Fruit fly (Drosophila melanogaster) whole organism, embryonic: ENCODE results near the gene CG43273.

Source experiments
- Atf-2 ChIP-seq: fragments of 200-800 bp; sonication (Bioruptor generic); optimal IDR thresholded peaks from 2 replicates; lab custom pipeline; 2016; ENCODE audit warnings: missing biosample characterization, missing genetic modification characterization
- Atf6 ChIP-seq: fragments of 200-800 bp; sonication (Bioruptor generic); IDR thresholded peaks from 2 replicates; pipeline ENCODE4 v1.3.6; 2022; ENCODE audit warnings: missing biosample characterization, missing genetic modification characterization
- Awh ChIP-seq: fragments of 200-800 bp; sonication (Bioruptor generic); IDR thresholded peaks from 2 replicates; pipeline ENCODE4, ENCODE4 v1.3.6; 2022; ENCODE audit warnings: missing biosample characterization, missing genetic modification characterization
- CG11085 ChIP-seq: fragments of 200-800 bp; sonication (Bioruptor generic); IDR thresholded peaks from 2 replicates; pipeline ENCODE4 v1.3.6; 2022; ENCODE audit warnings: missing biosample characterization, missing genetic modification characterization
- CG11504 ChIP-seq: fragments of 200-800 bp; sonication (Bioruptor generic); optimal IDR thresholded peaks from 3 replicates; lab custom pipeline; 2019; ENCODE audit warnings: missing biosample characterization, mild to moderate bottlenecking, missing genetic modification characterization, moderate library complexity
- CG12219 ChIP-seq: fragments of 200-800 bp; sonication (Bioruptor generic); optimal IDR thresholded peaks from 3 replicates; lab custom pipeline; 2018; ENCODE audit warnings: missing biosample characterization, mild to moderate bottlenecking, missing genetic modification characterization
- CG12299 ChIP-seq: fragments of 200-800 bp; sonication (Bioruptor generic); optimal IDR thresholded peaks from 2 replicates; lab custom pipeline; 2018; ENCODE audit warnings: missing biosample characterization, mild to moderate bottlenecking, missing genetic modification characterization
- CG1233 ChIP-seq: fragments of 200-800 bp; sonication (Bioruptor generic); optimal IDR thresholded peaks from 4 replicates; lab custom pipeline; 2018; ENCODE audit warnings: missing biosample characterization, mild to moderate bottlenecking, missing genetic modification characterization
- CG13287 ChIP-seq: fragments of 200-800 bp; sonication (Bioruptor generic); IDR thresholded peaks from 2 replicates; pipeline ENCODE4 v1.3.6; 2022; ENCODE audit warnings: missing biosample characterization, missing genetic modification characterization; ENCODE audit not compliant: partially characterized antibody
- CG17328 ChIP-seq: fragments of 200-800 bp; sonication (Bioruptor generic); IDR thresholded peaks from 2 replicates; pipeline ENCODE4 v1.3.6; 2022; ENCODE audit warnings: missing biosample characterization, missing genetic modification characterization
- CG17912 ChIP-seq: fragments of 200-800 bp; sonication (Bioruptor generic); optimal IDR thresholded peaks from 2 replicates; lab custom pipeline; 2018; ENCODE audit warnings: missing biosample characterization, mild to moderate bottlenecking, missing genetic modification characterization
- CG5953 ChIP-seq: fragments of 200-800 bp; sonication (Bioruptor generic); IDR thresholded peaks from 2 replicates; pipeline ENCODE4 v1.3.6; 2022; ENCODE audit warnings: missing biosample characterization, missing genetic modification characterization
- CG6689 ChIP-seq: fragments of 200-800 bp; sonication (Bioruptor generic); IDR thresholded peaks from 2 replicates; pipeline ENCODE4 v1.3.6; 2022; ENCODE audit warnings: missing biosample characterization, missing genetic modification characterization
- CG8765 ChIP-seq: fragments of 200-800 bp; sonication (Bioruptor generic); IDR thresholded peaks from 2 replicates; pipeline ENCODE4 v1.3.6; 2022; ENCODE audit warnings: missing biosample characterization, missing genetic modification characterization
- CG9727 ChIP-seq: fragments of 200-800 bp; sonication (Bioruptor generic); optimal IDR thresholded peaks from 3 replicates; lab custom pipeline; 2017; ENCODE audit warnings: missing biosample characterization, mild to moderate bottlenecking, missing genetic modification characterization
- CG9797 ChIP-seq: fragments of 200-800 bp; sonication (Bioruptor generic); optimal IDR thresholded peaks from 3 replicates; lab custom pipeline; 2018; ENCODE audit warnings: missing biosample characterization, mild to moderate bottlenecking, missing genetic modification characterization
- CG9932 ChIP-seq: fragments of 200-800 bp; sonication (Bioruptor generic); IDR thresholded peaks from 2 replicates; pipeline ENCODE4 v1.3.6; 2022; ENCODE audit warnings: missing biosample characterization, missing genetic modification characterization
- Camta ChIP-seq: fragments of 200-800 bp; sonication (Bioruptor generic); optimal IDR thresholded peaks from 2 replicates; lab custom pipeline; 2016; ENCODE audit warnings: missing biosample characterization, missing genetic modification characterization
- CoRest ChIP-seq: fragments of 200-800 bp; sonication (Bioruptor generic); optimal IDR thresholded peaks from 3 replicates; lab custom pipeline; 2018; ENCODE audit warnings: missing biosample characterization, mild to moderate bottlenecking, missing genetic modification characterization, moderate library complexity
- Dip2 ChIP-seq: fragments of 200-800 bp; sonication (Bioruptor generic); IDR thresholded peaks from 2 replicates; pipeline ENCODE4 v1.3.6; 2022; ENCODE audit warnings: missing biosample characterization, missing genetic modification characterization
- Fer2 ChIP-seq: fragments of 200-800 bp; sonication (Bioruptor generic); optimal IDR thresholded peaks from 2 replicates; lab custom pipeline; 2018; ENCODE audit warnings: missing biosample characterization, mild to moderate bottlenecking, missing genetic modification characterization, moderate library complexity
- GATAe ChIP-seq: fragments of 200-800 bp; sonication (Bioruptor generic); conservative IDR thresholded peaks from 2 replicates; pipeline ENCODE4 v1.3.6; 2022; ENCODE audit warnings: missing biosample characterization, missing genetic modification characterization
- HmgD ChIP-seq: fragments of 200-800 bp; sonication (Bioruptor generic); optimal IDR thresholded peaks from 3 replicates; lab custom pipeline; 2016; ENCODE audit warnings: missing biosample characterization, missing genetic modification characterization
- Lim3 ChIP-seq: fragments of 200-800 bp; sonication (Bioruptor generic); IDR thresholded peaks from 2 replicates; pipeline ENCODE4 v1.3.6; 2022; ENCODE audit warnings: missing biosample characterization, missing genetic modification characterization
- MBD-R2 ChIP-seq: fragments of 200-800 bp; sonication (Bioruptor generic); IDR thresholded peaks from 2 replicates; pipeline ENCODE4 v1.3.6; 2022; ENCODE audit warnings: missing biosample characterization, missing genetic modification characterization
- Ptx1 ChIP-seq: fragments of 200-800 bp; sonication (Bioruptor generic); IDR thresholded peaks from 2 replicates; pipeline ENCODE4 v1.3.6; 2022; ENCODE audit warnings: missing biosample characterization, missing genetic modification characterization
- Ravus ChIP-seq: fragments of 200-800 bp; sonication (Bioruptor generic); IDR thresholded peaks from 2 replicates; pipeline ENCODE4 v1.3.6; 2022; ENCODE audit warnings: missing biosample characterization, missing genetic modification characterization
- abd-A ChIP-seq: fragments of 200-800 bp; sonication (Bioruptor generic); optimal IDR thresholded peaks from 3 replicates; lab custom pipeline; 2019; ENCODE audit warnings: missing biosample characterization, mild to moderate bottlenecking, missing genetic modification characterization, moderate library complexity
- bigmax ChIP-seq: fragments of 200-800 bp; sonication (Bioruptor generic); optimal IDR thresholded peaks from 2 replicates; lab custom pipeline; 2018; ENCODE audit warnings: missing biosample characterization, mild to moderate bottlenecking, missing genetic modification characterization
- btn ChIP-seq: fragments of 200-800 bp; sonication (Bioruptor generic); optimal IDR thresholded peaks from 2 replicates; lab custom pipeline; 2016; ENCODE audit warnings: missing biosample characterization, missing genetic modification characterization
- cas ChIP-seq: fragments of 200-800 bp; sonication (Bioruptor generic); IDR thresholded peaks from 2 replicates; pipeline ENCODE4 v1.3.6; 2022; ENCODE audit warnings: missing biosample characterization, missing genetic modification characterization
- corto ChIP-seq: fragments of 200-800 bp; sonication (Bioruptor generic); optimal IDR thresholded peaks from 2 replicates; lab custom pipeline; 2016; ENCODE audit warnings: missing biosample characterization, mild to moderate bottlenecking, missing genetic modification characterization, moderate library complexity
- da ChIP-seq: fragments of 200-800 bp; sonication (Bioruptor generic); optimal IDR thresholded peaks from 2 replicates; lab custom pipeline; 2016; ENCODE audit warnings: missing biosample characterization, missing genetic modification characterization
- emc ChIP-seq: fragments of 200-800 bp; sonication (Bioruptor generic); optimal IDR thresholded peaks from 2 replicates; lab custom pipeline; 2016; ENCODE audit warnings: missing biosample characterization, missing genetic modification characterization
- eyg ChIP-seq: fragments of 200-800 bp; sonication (Bioruptor generic); optimal IDR thresholded peaks from 3 replicates; lab custom pipeline; 2016; ENCODE audit warnings: missing biosample characterization, missing genetic modification characterization
- fu2 ChIP-seq: fragments of 200-800 bp; sonication (Bioruptor generic); optimal IDR thresholded peaks from 2 replicates; lab custom pipeline; 2016; ENCODE audit warnings: missing biosample characterization, missing genetic modification characterization
- hb ChIP-seq: fragments of 200-800 bp; sonication (Bioruptor generic); IDR thresholded peaks from 3 replicates; pipeline ENCODE4 v1.3.6; 2022; ENCODE audit warnings: missing biosample characterization, missing genetic modification characterization; ENCODE audit not compliant: partially characterized antibody
- hkb ChIP-seq, 2 experiments: fragments of 200-800 bp in 1 of 2; fragments of >200 bp in 1 of 2; sonication (Bioruptor generic) in 1 of 2; IDR thresholded peaks in 1 of 2; optimal IDR thresholded peaks in 1 of 2; 2 replicates each; pipeline versions ENCODE4 v1.3.6 to Lab custom; 2017 to 2022; ENCODE audit warnings: missing biosample characterization in 1 of 2, missing genetic modification characterization in 1 of 2
- inv ChIP-seq: fragments of 200-800 bp; sonication (Bioruptor generic); IDR thresholded peaks from 2 replicates; pipeline ENCODE4 v1.3.6; 2022; ENCODE audit warnings: missing biosample characterization, missing genetic modification characterization; ENCODE audit not compliant: partially characterized antibody
- lilli ChIP-seq: fragments of 200-800 bp; sonication (Bioruptor generic); optimal IDR thresholded peaks from 3 replicates; lab custom pipeline; 2016; ENCODE audit warnings: missing biosample characterization, missing genetic modification characterization
- pan ChIP-seq, 4 experiments: fragments of >200 bp in 3 of 4; fragments of 200-800 bp in 1 of 4; sonication (Bioruptor generic) in 1 of 4; optimal IDR thresholded peaks in 3 of 4; IDR thresholded peaks in 1 of 4; 2 replicates each; pipeline versions ENCODE4 v1.3.6 to Lab custom; 2017 to 2022; ENCODE audit warnings: missing biosample characterization in 2 of 4, missing genetic modification characterization in 2 of 4, mixed read lengths in 1 of 4
- ranshi ChIP-seq: fragments of 200-800 bp; sonication (Bioruptor generic); IDR thresholded peaks from 2 replicates; pipeline ENCODE4 v1.3.6; 2022; ENCODE audit warnings: missing biosample characterization, missing genetic modification characterization
- run ChIP-seq: fragments of 200-800 bp; sonication (Bioruptor generic); optimal IDR thresholded peaks from 3 replicates; lab custom pipeline; 2018; ENCODE audit warnings: missing biosample characterization, mild to moderate bottlenecking, missing genetic modification characterization
- sim ChIP-seq: fragments of 200-800 bp; sonication (Bioruptor generic); IDR thresholded peaks from 2 replicates; pipeline ENCODE4 v1.3.6; 2022; ENCODE audit warnings: missing biosample characterization, missing genetic modification characterization
- slp2 ChIP-seq: fragments of 200-800 bp; sonication (Bioruptor generic); optimal IDR thresholded peaks from 2 replicates; lab custom pipeline; 2016; ENCODE audit warnings: missing biosample characterization, missing genetic modification characterization
- sr ChIP-seq: fragments of 200-800 bp; sonication (Bioruptor generic); IDR thresholded peaks from 3 replicates; pipeline ENCODE4 v1.3.6; 2022; ENCODE audit warnings: missing biosample characterization, missing genetic modification characterization
- toy ChIP-seq: fragments of 200-800 bp; sonication (Bioruptor generic); IDR thresholded peaks from 2 replicates; pipeline ENCODE4 v1.3.6; 2022; ENCODE audit warnings: missing biosample characterization, missing genetic modification characterization
- zfh2 ChIP-seq: fragments of 200-800 bp; sonication (Bioruptor generic); optimal IDR thresholded peaks from 2 replicates; lab custom pipeline; 2016; ENCODE audit warnings: missing biosample characterization, missing genetic modification characterization

Gene CG43273

dm6 chr3R:24810844-24811625 lies 19.1 kb upstream of the CG43273 start (continued):
- TF ChIP-seq CG12219 (GFP tag; lab: Kevin White, UChicago), result peak; percentile 92
- peak; percentile 90 for TF ChIP-seq ranshi
- TF ChIP-seq sim (GFP tag; lab: Robert Waterston, UW), result 0 out of 2 replicates have a peak, but pooled peaks have one; percentile 12
- TF ChIP-seq hb, result no peak
- TF ChIP-seq CG9932, result peak; percentile 88
- no peak for TF ChIP-seq hkb (optimal IDR thresholded peaks at IDR 0.05; lab: Kevin White, UChicago)
- TF ChIP-seq hkb (GFP tag; IDR thresholded peaks at IDR 0.05; lab: Robert Waterston, UW), result peak; percentile 92
- peak; percentile 83 for TF ChIP-seq emc
- TF ChIP-seq da (GFP tag; lab: Kevin White, UChicago), result peak; percentile 68
- peak; percentile 17 for TF ChIP-seq bigmax (GFP tag; lab: Kevin White, UChicago)
- TF ChIP-seq btn (GFP tag; lab: Kevin White, UChicago), result peak; percentile 73
- TF ChIP-seq cas (GFP tag; lab: Robert Waterston, UW), result peak; percentile 62
- TF ChIP-seq Atf-2 (GFP tag; lab: Kevin White, UChicago), result peak; percentile 63
- peak; percentile 94 for TF ChIP-seq Atf6 (GFP tag; lab: Robert Waterston, UW)
- TF ChIP-seq CoRest (tag; lab: Kevin White, UChicago), result peak; percentile 91
- TF ChIP-seq run, result peak; percentile 59
- peak; percentile 7 for TF ChIP-seq HmgD (GFP tag; lab: Kevin White, UChicago)
- peak; percentile 78 for TF ChIP-seq Camta
- no peak for TF ChIP-seq CG13287 (GFP tag; lab: Robert Waterston, UW)
- TF ChIP-seq CG12299 (tag; lab: Kevin White, UChicago), result peak; percentile 73
- TF ChIP-seq CG17328, result peak; percentile 86
- TF ChIP-seq Fer2 (tag; lab: Kevin White, UChicago), result peak; percentile 83
- TF ChIP-seq toy, result peak; percentile 67; the same call in 1 of the 2 replicates
- TF ChIP-seq CG11085 (GFP tag; lab: Robert Waterston, UW), result peak; percentile 63; the same call in 1 of the 2 replicates
- no peak for TF ChIP-seq CG9797 (GFP tag; lab: Kevin White, UChicago)
- peak; percentile 86 for TF ChIP-seq Awh
- TF ChIP-seq fu2 (GFP tag; lab: Kevin White, UChicago), result peak; percentile 84
- peak; percentile 91 for TF ChIP-seq CG5953 (GFP tag; lab: Robert Waterston, UW)
- peak; percentile 71 for TF ChIP-seq CG9727
- peak; percentile 68; the same call in 1 of the 2 replicates for TF ChIP-seq MBD-R2 (GFP tag; lab: Robert Waterston, UW)
- TF ChIP-seq zfh2 (GFP tag; lab: Kevin White, UChicago), result peak; percentile 89
- peak; percentile 64 for TF ChIP-seq eyg (GFP tag; lab: Kevin White, UChicago)
- peak; percentile 65 for TF ChIP-seq Ravus
- peak; percentile 91 for TF ChIP-seq CG11504 (tag; lab: Kevin White, UChicago)
- TF ChIP-seq abd-A, result no peak
- peak; percentile 83 for TF ChIP-seq CG1233
- peak; percentile 88 for TF ChIP-seq CG6689 (GFP tag; lab: Robert Waterston, UW)
- no peak for TF ChIP-seq inv
- TF ChIP-seq Lim3 (GFP tag; lab: Robert Waterston, UW), result peak; percentile 47; the same call in 1 of the 2 replicates
- TF ChIP-seq Ptx1 (GFP tag; lab: Robert Waterston, UW), result peak; percentile 86
- peak; percentile 92 for TF ChIP-seq lilli (GFP tag; lab: Kevin White, UChicago)
- TF ChIP-seq CG8765 (GFP tag; lab: Robert Waterston, UW), result peak; percentile 20; the same call in 1 of the 2 replicates
- TF ChIP-seq Dip2 (GFP tag; lab: Robert Waterston, UW), result peak; percentile 47; the same call in 1 of the 2 replicates
- peak; percentile 78 for TF ChIP-seq corto
- peak; percentile 49 for TF ChIP-seq CG17912 (GFP tag; lab: Kevin White, UChicago)
- peak; percentile 41; the same call in 1 of the 2 replicates for TF ChIP-seq GATAe (GFP tag; lab: Robert Waterston, UW)
- peak; percentile 72; the same call in 2 of the 3 replicates for TF ChIP-seq sr (GFP tag; lab: Robert Waterston, UW)
- no peak for TF ChIP-seq pan (optimal IDR thresholded peaks at IDR 0.05; lab: Kevin White, UChicago)
- TF ChIP-seq pan (GFP tag; optimal IDR thresholded peaks at IDR 0.05 in 1 of 2, IDR thresholded peaks at IDR 0.05 in 1 of 2), result peak in 1 of 2 experiments; percentile 93
- TF ChIP-seq slp2 (GFP tag; lab: Kevin White, UChicago), result peak; percentile 78
